Worm (Caenorhabditis elegans) whole organism, mixed stage, embryonic: ENCODE data around the gene Y62E10A.13.

ENCODE experiments used
- M03D4.4 ChIP-seq: sonication (generic microtip); optimal IDR thresholded peaks from 2 replicates; lab custom pipeline; 2017; ENCODE audit warnings: mild to moderate bottlenecking, missing genetic modification characterization, missing compliant biosample characterization
- bed-3 ChIP-seq: fragments of 200-800 bp; sonication (Bioruptor generic); optimal IDR thresholded peaks from 3 replicates; lab custom pipeline; 2018; ENCODE audit warnings: mild to moderate bottlenecking, missing genetic modification characterization, moderate library complexity, missing compliant biosample characterization
- blmp-1 ChIP-seq: fragments of 150-350 bp; optimal IDR thresholded peaks from 2 replicates; lab custom pipeline; 2014; ENCODE audit warnings: missing biosample characterization, missing genetic modification characterization
- ceh-39 ChIP-seq: fragments of 150-350 bp; optimal IDR thresholded peaks from 2 replicates; lab custom pipeline; 2014; ENCODE audit warnings: missing biosample characterization, missing genetic modification characterization
- ceh-43 ChIP-seq: fragments of 200-800 bp; sonication (Bioruptor generic); optimal IDR thresholded peaks from 2 replicates; lab custom pipeline; 2018; ENCODE audit warnings: mild to moderate bottlenecking, missing genetic modification characterization, moderate library complexity, missing compliant biosample characterization
- ceh-83 ChIP-seq: fragments of 200-800 bp; sonication (Bioruptor generic); optimal IDR thresholded peaks from 2 replicates; lab custom pipeline; 2018; ENCODE audit warnings: mild to moderate bottlenecking, missing genetic modification characterization, missing compliant biosample characterization
- ces-1 ChIP-seq: fragments of 150-350 bp; optimal IDR thresholded peaks from 2 replicates; lab custom pipeline; 2014; ENCODE audit warnings: missing biosample characterization, missing genetic modification reagents, missing genetic modification characterization
- cnd-1 ChIP-seq: fragments of 200-800 bp; sonication (Bioruptor generic); optimal IDR thresholded peaks from 2 replicates; lab custom pipeline; 2018; ENCODE audit warnings: mild to moderate bottlenecking, missing genetic modification characterization, missing compliant biosample characterization
- drap-1 ChIP-seq: fragments of 200-800 bp; sonication (Bioruptor generic); optimal IDR thresholded peaks from 3 replicates; lab custom pipeline; 2018; ENCODE audit warnings: mild to moderate bottlenecking, missing genetic modification characterization, missing compliant biosample characterization
- elt-1 ChIP-seq: sonication (generic microtip); optimal IDR thresholded peaks from 2 replicates; lab custom pipeline; 2017; ENCODE audit warnings: missing genetic modification characterization, mild to moderate bottlenecking, missing compliant biosample characterization, antibody characterized with exemption, moderate library complexity, borderline replicate concordance; ENCODE audit not compliant: insufficient read depth
- elt-3 ChIP-seq: fragments of 150-350 bp; optimal IDR thresholded peaks from 2 replicates; lab custom pipeline; 2014; ENCODE audit warnings: missing biosample characterization, missing genetic modification characterization
- flh-1 ChIP-seq: fragments of 200-800 bp; sonication (Bioruptor generic); optimal IDR thresholded peaks from 2 replicates; lab custom pipeline; 2018; ENCODE audit warnings: mild to moderate bottlenecking, missing genetic modification characterization, moderate library complexity, missing compliant biosample characterization
- ham-2 ChIP-seq: fragments of 200-800 bp; sonication (Bioruptor generic); optimal IDR thresholded peaks from 2 replicates; lab custom pipeline; 2018; ENCODE audit warnings: mild to moderate bottlenecking, missing genetic modification characterization, missing compliant biosample characterization
- hlh-1 ChIP-seq: fragments of 150-350 bp; optimal IDR thresholded peaks from 2 replicates; lab custom pipeline; 2014; ENCODE audit warnings: missing biosample characterization, missing genetic modification reagents, missing genetic modification characterization
- lin-13 ChIP-seq: fragments of 150-350 bp; optimal IDR thresholded peaks from 2 replicates; lab custom pipeline; 2014; ENCODE audit warnings: missing biosample characterization, missing genetic modification characterization
- lin-32 ChIP-seq: fragments of 200-800 bp; sonication (Bioruptor generic); optimal IDR thresholded peaks from 2 replicates; lab custom pipeline; 2018; ENCODE audit warnings: mild to moderate bottlenecking, missing genetic modification characterization, missing compliant biosample characterization
- lsy-2 ChIP-seq: fragments of 150-350 bp; optimal IDR thresholded peaks from 2 replicates; lab custom pipeline; 2014; ENCODE audit warnings: missing biosample characterization, missing genetic modification characterization
- mab-5 ChIP-seq: fragments of 150-350 bp; optimal IDR thresholded peaks from 2 replicates; lab custom pipeline; 2014; ENCODE audit warnings: missing biosample characterization, missing genetic modification characterization
- mep-1 ChIP-seq: fragments of 150-350 bp; optimal IDR thresholded peaks from 2 replicates; lab custom pipeline; 2017; ENCODE audit warnings: missing biosample characterization, missing genetic modification reagents, missing genetic modification characterization, inconsistent platforms
- mls-2 ChIP-seq: sonication (generic microtip); optimal IDR thresholded peaks from 2 replicates; lab custom pipeline; 2016; ENCODE audit warnings: mild to moderate bottlenecking, missing genetic modification characterization, moderate library complexity, missing compliant biosample characterization
- nhr-12 ChIP-seq: fragments of 150-350 bp; optimal IDR thresholded peaks from 2 replicates; lab custom pipeline; 2014; ENCODE audit warnings: missing biosample characterization, missing genetic modification characterization
- nhr-2 ChIP-seq: fragments of 150-350 bp; optimal IDR thresholded peaks from 2 replicates; lab custom pipeline; 2014; ENCODE audit warnings: missing biosample characterization, missing genetic modification characterization
- nhr-237 ChIP-seq: fragments of 150-350 bp; optimal IDR thresholded peaks from 2 replicates; lab custom pipeline; 2014; ENCODE audit warnings: missing biosample characterization, missing genetic modification characterization
- nhr-28 ChIP-seq: fragments of 150-350 bp; optimal IDR thresholded peaks from 2 replicates; lab custom pipeline; 2014; ENCODE audit warnings: missing biosample characterization, missing genetic modification characterization
- nhr-76 ChIP-seq: sonication (generic microtip); optimal IDR thresholded peaks from 2 replicates; lab custom pipeline; 2017; ENCODE audit warnings: missing biosample characterization, missing genetic modification characterization
- pha-4 ChIP-seq: fragments of 150-350 bp; optimal IDR thresholded peaks from 2 replicates; lab custom pipeline; 2018; ENCODE audit warnings: missing biosample characterization, missing genetic modification reagents, missing genetic modification characterization
- sem-2 ChIP-seq: fragments of 200-800 bp; sonication (Bioruptor generic); optimal IDR thresholded peaks from 2 replicates; lab custom pipeline; 2018; ENCODE audit warnings: mild to moderate bottlenecking, missing genetic modification characterization, missing compliant biosample characterization
- snpc-4 ChIP-seq: fragments of 150-350 bp; optimal IDR thresholded peaks from 2 replicates; lab custom pipeline; 2014; ENCODE audit warnings: missing biosample characterization, missing genetic modification characterization
- sptf-1 ChIP-seq: sonication (generic microtip); optimal IDR thresholded peaks from 2 replicates; lab custom pipeline; 2017; ENCODE audit warnings: mild to moderate bottlenecking, missing genetic modification characterization, moderate library complexity, missing compliant biosample characterization
- tbx-8 ChIP-seq: fragments of 200-800 bp; sonication (Bioruptor generic); optimal IDR thresholded peaks from 2 replicates; lab custom pipeline; 2018; ENCODE audit warnings: mild to moderate bottlenecking, missing genetic modification characterization, moderate library complexity, missing compliant biosample characterization
- unc-120 ChIP-seq: sonication (generic microtip); optimal IDR thresholded peaks from 2 replicates; lab custom pipeline; 2017; ENCODE audit warnings: missing genetic modification characterization, missing compliant biosample characterization; ENCODE audit not compliant: poor library complexity, severe bottlenecking
- unc-39 ChIP-seq: fragments of 150-350 bp; optimal IDR thresholded peaks from 2 replicates; lab custom pipeline; 2014; ENCODE audit warnings: missing biosample characterization, missing genetic modification characterization
- unc-62 ChIP-seq: fragments of 150-350 bp; optimal IDR thresholded peaks from 2 replicates; lab custom pipeline; 2014; ENCODE audit warnings: missing biosample characterization, missing genetic modification reagents, missing genetic modification characterization
- zip-8 ChIP-seq: fragments of 150-350 bp; optimal IDR thresholded peaks from 2 replicates; lab custom pipeline; 2014; ENCODE audit warnings: missing biosample characterization, missing genetic modification characterization
- ztf-11 ChIP-seq: fragments of 150-350 bp; optimal IDR thresholded peaks from 2 replicates; lab custom pipeline; 2014; ENCODE audit warnings: missing biosample characterization, missing genetic modification characterization

Gene Y62E10A.13

ce11 chrIV:13388779-13389178, 10.1 kb downstream of the Y62E10A.13 start:
- TF ChIP-seq nhr-76 (tag; lab: Kevin White, UChicago) (no peak), nhr-237 (tag; lab: Kevin White, UChicago) (peak; percentile 3)

- TF ChIP-seq drap-1 (GFP tag; lab: Kevin White, UChicago): no peak
- no peak for TF ChIP-seq ceh-43 (GFP tag; lab: Kevin White, UChicago)
- TF ChIP-seq nhr-76 (tag; lab: Kevin White, UChicago): no peak
- no peak for TF ChIP-seq unc-120
- TF ChIP-seq tbx-8 (GFP tag; lab: Kevin White, UChicago): no peak
- TF ChIP-seq nhr-12 (tag; lab: Kevin White, UChicago): no peak
- no peak for TF ChIP-seq zip-8 (tag; lab: Kevin White, UChicago)
- TF ChIP-seq nhr-28 (tag; lab: Kevin White, UChicago): no peak
- TF ChIP-seq hlh-1: no peak
- TF ChIP-seq ztf-11: no peak
- no peak for TF ChIP-seq M03D4.4 (tag; lab: Kevin White, UChicago)
- no peak for TF ChIP-seq ceh-83 (GFP tag; lab: Kevin White, UChicago)
- TF ChIP-seq nhr-2 (tag; lab: Kevin White, UChicago): no peak
- no peak for TF ChIP-seq ceh-39 (tag; lab: Kevin White, UChicago)
- TF ChIP-seq ham-2 (GFP tag; lab: Kevin White, UChicago): no peak
- no peak for TF ChIP-seq snpc-4 (tag; lab: Kevin White, UChicago)
- no peak for TF ChIP-seq pha-4 (tag; lab: Kevin White, UChicago)
Measured at ce11 chrIV:13386903-13387302, 11.9 kb downstream of the Y62E10A.13 start, which contains the start of gene lsm-3. Gene lsm-3, plus strand, starts transcription at chrIV:13387203.

- no peak for TF ChIP-seq elt-1 (tag; lab: Kevin White, UChicago)
- peak; percentile 72 for TF ChIP-seq unc-120
- no peak for TF ChIP-seq sem-2
- TF ChIP-seq pha-4 (tag; lab: Kevin White, UChicago): peak; percentile 64
- peak; percentile 64 for TF ChIP-seq nhr-76 (tag; lab: Kevin White, UChicago)
- peak; percentile 85 for TF ChIP-seq ham-2 (GFP tag; lab: Kevin White, UChicago)
- peak; percentile 78 for TF ChIP-seq ceh-39 (tag; lab: Kevin White, UChicago)
- TF ChIP-seq ceh-83 (GFP tag; lab: Kevin White, UChicago): peak; percentile 69
- TF ChIP-seq lsy-2 (tag; lab: Kevin White, UChicago): peak; percentile 76
- peak; percentile 63 for TF ChIP-seq lin-13 (tag; lab: Kevin White, UChicago)
- TF ChIP-seq lin-32: no peak
- peak; percentile 76 for TF ChIP-seq mls-2 (tag; lab: Kevin White, UChicago)
- TF ChIP-seq bed-3 (GFP tag; lab: Kevin White, UChicago): no peak
- TF ChIP-seq mep-1 (tag; lab: Kevin White, UChicago): peak; percentile 89
- TF ChIP-seq ceh-43 (GFP tag; lab: Kevin White, UChicago): peak; percentile 74
- no peak for TF ChIP-seq unc-39 (tag; lab: Kevin White, UChicago)
- peak; percentile 43 for TF ChIP-seq unc-62 (GFP tag; lab: Kevin White, UChicago)
- TF ChIP-seq nhr-2 (tag; lab: Kevin White, UChicago): peak; percentile 8
- peak; percentile 92 for TF ChIP-seq ces-1 (GFP tag; lab: Kevin White, UChicago)
- TF ChIP-seq nhr-12 (tag; lab: Kevin White, UChicago): no peak
- peak; percentile 78 for TF ChIP-seq hlh-1
- TF ChIP-seq blmp-1 (tag; lab: Kevin White, UChicago): peak; percentile 57
- TF ChIP-seq snpc-4 (tag; lab: Kevin White, UChicago): no peak
- no peak for TF ChIP-seq elt-3 (tag; lab: Kevin White, UChicago)
- TF ChIP-seq drap-1 (GFP tag; lab: Kevin White, UChicago): peak; percentile 75
- peak; percentile 2 for TF ChIP-seq mab-5 (tag; lab: Kevin White, UChicago)
- peak; percentile 72 for TF ChIP-seq ztf-11
- no peak for TF ChIP-seq tbx-8 (GFP tag; lab: Kevin White, UChicago)
- TF ChIP-seq flh-1: peak; percentile 21
- TF ChIP-seq sptf-1 (tag; lab: Kevin White, UChicago): peak; percentile 89
- TF ChIP-seq M03D4.4 (tag; lab: Kevin White, UChicago): peak; percentile 80
- peak; percentile 66 for TF ChIP-seq nhr-237 (tag; lab: Kevin White, UChicago)
- TF ChIP-seq nhr-28 (tag; lab: Kevin White, UChicago): peak; percentile 62
- TF ChIP-seq cnd-1: peak; percentile 58
- TF ChIP-seq zip-8 (tag; lab: Kevin White, UChicago): no peak
Measured at ce11 chrIV:13386043-13386442, 12.8 kb downstream of the Y62E10A.13 start, which contains the start of the genes Y62E10A.20, Y62E10A.23 and mdt-9. Gene Y62E10A.20, minus strand, starts transcription at chrIV:13386091. Gene Y62E10A.23, plus strand, starts transcription at chrIV:13386324. Gene mdt-9, plus strand, starts transcription at chrIV:13386380.
